Worm (Caenorhabditis elegans) whole organism, L2 larva: ENCODE data around the gene atat-2.

Experiments used
- C34F6.9 ChIP-seq: fragments of 150-350 bp; optimal IDR thresholded peaks from 2 replicates; lab custom pipeline; 2014; ENCODE audit warnings: missing biosample characterization, missing genetic modification characterization
- F13H6.1 ChIP-seq: sonication (generic microtip); optimal IDR thresholded peaks from 2 replicates; lab custom pipeline; 2016; ENCODE audit warnings: missing genetic modification characterization, missing compliant biosample characterization
- R02D3.7 ChIP-seq: fragments of 150-350 bp; optimal IDR thresholded peaks from 2 replicates; lab custom pipeline; 2014; ENCODE audit warnings: missing biosample characterization, missing genetic modification characterization
- Y55F3AM.14 ChIP-seq: fragments of 200-800 bp; sonication (Bioruptor generic); optimal IDR thresholded peaks from 2 replicates; lab custom pipeline; 2018; ENCODE audit warnings: mild to moderate bottlenecking, missing genetic modification characterization, missing compliant biosample characterization
- ZK546.5 ChIP-seq: sonication (generic microtip); optimal IDR thresholded peaks from 2 replicates; lab custom pipeline; 2017; ENCODE audit warnings: missing biosample characterization, missing genetic modification characterization
- alr-1 ChIP-seq: fragments of 150-350 bp; optimal IDR thresholded peaks from 2 replicates; lab custom pipeline; 2014; ENCODE audit warnings: missing biosample characterization, missing genetic modification characterization
- aly-2 ChIP-seq: fragments of 150-350 bp; optimal IDR thresholded peaks from 2 replicates; lab custom pipeline; 2014; ENCODE audit warnings: missing biosample characterization, missing genetic modification characterization
- ama-1 ChIP-seq: fragments of 150-350 bp; optimal IDR thresholded peaks from 2 replicates; lab custom pipeline; 2018; ENCODE audit warnings: inconsistent platforms
- blmp-1 ChIP-seq: sonication (generic microtip); optimal IDR thresholded peaks from 2 replicates; lab custom pipeline; 2017; ENCODE audit warnings: missing genetic modification characterization, mild to moderate bottlenecking, missing compliant biosample characterization, antibody characterized with exemption, moderate library complexity; ENCODE audit not compliant: insufficient read depth
- ceh-82 ChIP-seq: fragments of 150-350 bp; optimal IDR thresholded peaks from 2 replicates; lab custom pipeline; 2014; ENCODE audit warnings: missing biosample characterization, missing genetic modification characterization
- crh-2 ChIP-seq: sonication (generic microtip); optimal IDR thresholded peaks from 2 replicates; lab custom pipeline; 2017; ENCODE audit warnings: missing biosample characterization, missing genetic modification characterization
- dmd-4 ChIP-seq: sonication (generic microtip); optimal IDR thresholded peaks from 2 replicates; lab custom pipeline; 2017; ENCODE audit warnings: missing biosample characterization, missing genetic modification characterization
- egl-27 ChIP-seq: sonication (generic microtip); optimal IDR thresholded peaks from 3 replicates; lab custom pipeline; 2017; ENCODE audit warnings: missing biosample characterization, missing genetic modification reagents, missing genetic modification characterization
- elt-1 ChIP-seq: fragments of 150-350 bp; optimal IDR thresholded peaks from 2 replicates; lab custom pipeline; 2014; ENCODE audit warnings: missing biosample characterization, missing genetic modification characterization
- fos-1 ChIP-seq: fragments of 150-350 bp; optimal IDR thresholded peaks from 2 replicates; lab custom pipeline; 2014; ENCODE audit warnings: missing biosample characterization, missing genetic modification characterization
- gmeb-1 ChIP-seq: fragments of 150-350 bp; optimal IDR thresholded peaks from 2 replicates; lab custom pipeline; 2014; ENCODE audit warnings: missing biosample characterization, missing genetic modification characterization
- lin-11 ChIP-seq: fragments of 150-350 bp; sonication (generic microtip); optimal IDR thresholded peaks from 2 replicates; lab custom pipeline; 2014; ENCODE audit warnings: missing biosample characterization, missing genetic modification characterization, inconsistent platforms, mixed read lengths
- lin-13 ChIP-seq: fragments of 150-350 bp; optimal IDR thresholded peaks from 2 replicates; lab custom pipeline; 2014; ENCODE audit warnings: missing biosample characterization, missing genetic modification reagents, missing genetic modification characterization
- lin-39 ChIP-seq: fragments of 150-350 bp; optimal IDR thresholded peaks from 2 replicates; lab custom pipeline; 2014; ENCODE audit warnings: missing biosample characterization, missing genetic modification reagents, missing genetic modification characterization
- lsy-2 ChIP-seq, 2 experiments: fragments of 150-350 bp in 1 of 2; sonication (generic microtip) in 1 of 2; optimal IDR thresholded peaks; 2 replicates each; lab custom pipeline; 2014 to 2017; ENCODE audit warnings: missing biosample characterization in 2 of 2, missing genetic modification characterization in 2 of 2
- mab-5 ChIP-seq: fragments of 150-350 bp; optimal IDR thresholded peaks from 2 replicates; lab custom pipeline; 2014; ENCODE audit warnings: missing biosample characterization, missing genetic modification characterization
- mdl-1 ChIP-seq, 2 experiments: fragments of 150-350 bp in 1 of 2; sonication (generic microtip) in 1 of 2; optimal IDR thresholded peaks; 2 replicates each; lab custom pipeline; 2017; ENCODE audit warnings: missing biosample characterization in 2 of 2, missing genetic modification characterization in 2 of 2
- nhr-10 ChIP-seq: sonication (generic microtip); optimal IDR thresholded peaks from 2 replicates; lab custom pipeline; 2017; ENCODE audit warnings: missing biosample characterization, missing genetic modification characterization
- nhr-11 ChIP-seq: fragments of 150-350 bp; optimal IDR thresholded peaks from 2 replicates; lab custom pipeline; 2014; ENCODE audit warnings: missing biosample characterization, missing genetic modification characterization
- nhr-12 ChIP-seq: fragments of 150-350 bp; optimal IDR thresholded peaks from 2 replicates; lab custom pipeline; 2014; ENCODE audit warnings: missing biosample characterization, missing genetic modification characterization
- nhr-129 ChIP-seq: fragments of 150-350 bp; optimal IDR thresholded peaks from 2 replicates; lab custom pipeline; 2014; ENCODE audit warnings: missing biosample characterization, missing genetic modification characterization
- nhr-21 ChIP-seq: fragments of 150-350 bp; optimal IDR thresholded peaks from 2 replicates; lab custom pipeline; 2014; ENCODE audit warnings: missing biosample characterization, missing genetic modification characterization
- nhr-23 ChIP-seq: fragments of 150-350 bp; optimal IDR thresholded peaks from 2 replicates; lab custom pipeline; 2014; ENCODE audit warnings: missing biosample characterization, missing genetic modification reagents, missing genetic modification characterization
- nhr-237 ChIP-seq: fragments of 150-350 bp; optimal IDR thresholded peaks from 2 replicates; lab custom pipeline; 2014; ENCODE audit warnings: missing biosample characterization, missing genetic modification characterization
- nhr-25 ChIP-seq: fragments of 150-350 bp; sonication (generic microtip); optimal IDR thresholded peaks from 3 replicates; lab custom pipeline; 2014; ENCODE audit warnings: missing biosample characterization, missing genetic modification characterization
- nhr-6 ChIP-seq: fragments of 150-350 bp; optimal IDR thresholded peaks from 2 replicates; lab custom pipeline; 2014; ENCODE audit warnings: missing biosample characterization, missing genetic modification characterization
- nhr-77 ChIP-seq: fragments of 150-350 bp; optimal IDR thresholded peaks from 2 replicates; lab custom pipeline; 2014; ENCODE audit warnings: missing biosample characterization, missing genetic modification characterization
- peb-1 ChIP-seq: fragments of 150-350 bp; optimal IDR thresholded peaks from 2 replicates; lab custom pipeline; 2014; ENCODE audit warnings: missing biosample characterization, missing genetic modification characterization
- sem-4 ChIP-seq: fragments of 150-350 bp; optimal IDR thresholded peaks from 2 replicates; lab custom pipeline; 2014; ENCODE audit warnings: missing biosample characterization, missing genetic modification reagents, missing genetic modification characterization
- skn-1 ChIP-seq: sonication (generic microtip); optimal IDR thresholded peaks from 2 replicates; lab custom pipeline; 2017; ENCODE audit warnings: missing biosample characterization, missing genetic modification characterization
- sma-3 ChIP-seq: sonication (generic microtip); optimal IDR thresholded peaks from 2 replicates; lab custom pipeline; 2016; ENCODE audit warnings: missing genetic modification reagents, missing genetic modification characterization, missing compliant biosample characterization
- sma-9 ChIP-seq, 2 experiments: fragments of 150-350 bp in 1 of 2; sonication (generic microtip) in 1 of 2; optimal IDR thresholded peaks; 2 replicates each; lab custom pipeline; 2014 to 2016; ENCODE audit warnings: missing genetic modification characterization in 2 of 2, mild to moderate bottlenecking in 1 of 2, missing biosample characterization in 1 of 2, missing compliant biosample characterization in 1 of 2, missing genetic modification reagents in 1 of 2, moderate library complexity in 1 of 2
- snpc-4 ChIP-seq: fragments of 150-350 bp; optimal IDR thresholded peaks from 2 replicates; lab custom pipeline; 2014; ENCODE audit warnings: missing biosample characterization, missing genetic modification characterization
- unc-39 ChIP-seq: fragments of 150-350 bp; optimal IDR thresholded peaks from 2 replicates; lab custom pipeline; 2014; ENCODE audit warnings: missing biosample characterization, missing genetic modification characterization
- unc-55 ChIP-seq: fragments of 150-350 bp; sonication (generic microtip); optimal IDR thresholded peaks from 3 replicates; lab custom pipeline; 2014; ENCODE audit warnings: missing biosample characterization, missing genetic modification reagents, missing genetic modification characterization
- unc-62 ChIP-seq: fragments of 150-350 bp; optimal IDR thresholded peaks from 2 replicates; lab custom pipeline; 2014; ENCODE audit warnings: missing biosample characterization, missing genetic modification reagents, missing genetic modification characterization
- zag-1 ChIP-seq: fragments of 150-350 bp; optimal IDR thresholded peaks from 2 replicates; lab custom pipeline; 2014; ENCODE audit warnings: missing biosample characterization, missing genetic modification characterization
- ztf-1 ChIP-seq: fragments of 200-800 bp; sonication (Bioruptor generic); conservative IDR thresholded peaks from 2 replicates; pipeline ENCODE4 v1.3.6; 2022; ENCODE audit warnings: missing genetic modification characterization, missing compliant biosample characterization
- ztf-11 ChIP-seq: sonication (generic microtip); optimal IDR thresholded peaks from 2 replicates; lab custom pipeline; 2017; ENCODE audit warnings: missing biosample characterization, missing genetic modification characterization
- ztf-4 ChIP-seq: fragments of 150-350 bp; optimal IDR thresholded peaks from 2 replicates; lab custom pipeline; 2014; ENCODE audit warnings: missing biosample characterization, missing genetic modification characterization

The atat-2 gene

ce11 chrX:5848703-5849102 is at the start of gene atat-2:
atat-2 (plus strand) TSS chrX:5849100.
- TF ChIP-seq nhr-129 (tag; lab: Kevin White, UChicago) (peak; percentile 22), unc-39 (no peak), sma-9 (GFP tag; optimal IDR thresholded peaks at IDR 0.05; lab: Kevin White, UChicago) (peak; percentile 18), sma-9 (tag; optimal IDR thresholded peaks at IDR 0.05; lab: Kevin White, UChicago) (no peak), blmp-1 (tag; lab: Kevin White, UChicago) (peak; percentile 29)

DNA sequence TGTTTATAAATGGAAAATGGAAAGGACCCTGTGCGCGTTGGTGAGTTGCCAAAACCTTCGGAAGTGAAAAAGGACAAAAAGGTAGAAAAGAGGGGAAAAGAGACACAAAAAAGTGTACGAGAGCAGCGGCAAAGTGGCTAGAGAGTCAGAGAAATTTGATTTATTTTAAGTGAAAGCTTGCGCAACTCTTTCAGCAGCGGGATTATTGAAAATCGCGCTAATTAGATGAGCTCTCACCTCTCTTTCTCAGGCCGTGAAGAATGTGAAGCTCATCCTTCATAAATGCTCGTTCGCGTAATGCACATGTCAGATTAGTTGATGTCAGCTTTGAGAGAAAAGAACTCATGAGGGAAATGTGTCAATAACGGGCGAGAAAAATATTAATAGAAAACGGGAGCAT is 49.7 kb upstream of the atat-2 start:
- TF ChIP-seq mab-5 (no peak), peb-1 (tag; lab: Kevin White, UChicago) (no peak), aly-2 (tag; lab: Kevin White, UChicago) (no peak), nhr-129 (tag; lab: Kevin White, UChicago) (no peak), ZK546.5 (tag; lab: Kevin White, UChicago) (no peak), unc-55 (GFP tag; lab: Kevin White, UChicago) (no peak), sma-9 (GFP tag; optimal IDR thresholded peaks at IDR 0.05; lab: Kevin White, UChicago) (peak; percentile 22), sma-9 (tag; optimal IDR thresholded peaks at IDR 0.05; lab: Kevin White, UChicago) (no peak), C34F6.9 (tag; lab: Kevin White, UChicago) (peak; percentile 3), nhr-25 (tag; lab: Kevin White, UChicago) (no peak), mdl-1 (tag; optimal IDR thresholded peaks at IDR 0.05; lab: Kevin White, UChicago) (no peak), nhr-237 (tag; lab: Kevin White, UChicago) (no peak), sem-4 (tag; lab: Kevin White, UChicago) (no peak), gmeb-1 (no peak), dmd-4 (tag; lab: Kevin White, UChicago) (no peak), nhr-11 (no peak), ama-1 (lab: Kevin White, UChicago) (no peak), unc-62 (no peak), zag-1 (tag; lab: Kevin White, UChicago) (no peak), unc-39 (no peak), lin-11 (no peak), alr-1 (tag; lab: Kevin White, UChicago) (no peak), F13H6.1 (tag; lab: Kevin White, UChicago) (peak; percentile 41)
- TF ChIP-seq, all 48 proteins: peak for 3

DNA sequence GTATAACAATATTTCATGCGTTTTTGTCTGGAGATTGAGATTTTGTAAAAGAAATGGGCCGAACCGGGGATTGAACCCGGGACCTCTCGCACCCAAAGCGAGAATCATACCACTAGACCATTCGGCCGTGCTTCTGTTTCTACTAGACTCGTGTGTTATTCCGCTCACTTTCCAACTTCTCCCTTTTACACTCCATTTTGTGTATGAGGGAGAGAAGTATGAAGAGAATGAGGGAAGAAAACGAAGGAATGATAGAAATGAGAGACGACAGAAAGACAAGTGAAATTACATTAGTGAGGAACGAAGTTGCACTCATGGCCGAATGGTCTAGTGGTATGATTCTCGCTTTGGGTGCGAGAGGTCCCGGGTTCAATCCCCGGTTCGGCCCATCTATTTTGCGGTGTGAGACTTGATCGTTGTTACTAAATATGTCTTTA is 47.7 kb upstream of the atat-2 start:
- TF ChIP-seq nhr-23 (tag; lab: Kevin White, UChicago), result no peak
- TF ChIP-seq ztf-11 (tag; lab: Kevin White, UChicago), result peak; percentile 60
- peak; percentile 90 for TF ChIP-seq ztf-4 (tag; lab: Kevin White, UChicago)
- peak; percentile 47 for TF ChIP-seq skn-1 (tag; lab: Kevin White, UChicago)
- TF ChIP-seq unc-39, result no peak
- peak; percentile 61 for TF ChIP-seq nhr-10
- peak; percentile 75 for TF ChIP-seq nhr-6
- peak; percentile 92 for TF ChIP-seq egl-27 (tag; lab: Kevin White, UChicago)
- TF ChIP-seq unc-62, result peak; percentile 6
- TF ChIP-seq peb-1 (tag; lab: Kevin White, UChicago), result no peak
- TF ChIP-seq R02D3.7 (tag; lab: Kevin White, UChicago), result no peak
- TF ChIP-seq Y55F3AM.14 (GFP tag; lab: Kevin White, UChicago), result peak; percentile 83
- TF ChIP-seq blmp-1 (tag; lab: Kevin White, UChicago), result peak; percentile 33
- peak; percentile 54 for TF ChIP-seq nhr-12 (tag; lab: Kevin White, UChicago)
- TF ChIP-seq nhr-129 (tag; lab: Kevin White, UChicago), result peak; percentile 95
- TF ChIP-seq crh-2 (tag; lab: Kevin White, UChicago), result peak; percentile 92
- TF ChIP-seq nhr-77, result no peak
- TF ChIP-seq sma-9 (GFP tag; optimal IDR thresholded peaks at IDR 0.05; lab: Kevin White, UChicago), result peak; percentile 89
- no peak for TF ChIP-seq sma-9 (tag; optimal IDR thresholded peaks at IDR 0.05; lab: Kevin White, UChicago)
- TF ChIP-seq lin-11, result peak; percentile 22
- peak; percentile 87 for TF ChIP-seq C34F6.9 (tag; lab: Kevin White, UChicago)
- peak; percentile 45 for TF ChIP-seq lin-39 (tag; lab: Kevin White, UChicago)
- TF ChIP-seq ceh-82 (tag; lab: Kevin White, UChicago), result peak; percentile 72
- no peak for TF ChIP-seq ztf-1 (GFP tag; lab: Robert Waterston, UW)
- TF ChIP-seq sma-3 (GFP tag; lab: Kevin White, UChicago), result peak; percentile 81
- peak; percentile 5 for TF ChIP-seq ama-1 (lab: Kevin White, UChicago)
- TF ChIP-seq nhr-237 (tag; lab: Kevin White, UChicago), result peak; percentile 23
- peak; percentile 87 for TF ChIP-seq nhr-25 (tag; lab: Kevin White, UChicago)
- TF ChIP-seq alr-1 (tag; lab: Kevin White, UChicago), result no peak
- TF ChIP-seq unc-55 (GFP tag; lab: Kevin White, UChicago), result peak; percentile 82
- TF ChIP-seq fos-1, result peak; percentile 66
- TF ChIP-seq aly-2 (tag; lab: Kevin White, UChicago), result no peak
- no peak for TF ChIP-seq ZK546.5 (tag; lab: Kevin White, UChicago)
- peak; percentile 49 for TF ChIP-seq nhr-11
- TF ChIP-seq dmd-4 (tag; lab: Kevin White, UChicago), result no peak
- TF ChIP-seq nhr-21 (tag; lab: Kevin White, UChicago), result peak; percentile 91
- no peak for TF ChIP-seq snpc-4 (tag; lab: Kevin White, UChicago)
- peak; percentile 15 to 75 for TF ChIP-seq mdl-1 (tag; optimal IDR thresholded peaks at IDR 0.05; lab: Kevin White, UChicago)
- peak; percentile 86 for TF ChIP-seq zag-1 (tag; lab: Kevin White, UChicago)
- TF ChIP-seq sem-4 (tag; lab: Kevin White, UChicago), result peak; percentile 88
- TF ChIP-seq lin-13 (GFP tag; lab: Kevin White, UChicago), result peak; percentile 86
- peak; percentile 75 to 87 for TF ChIP-seq lsy-2 (tag; optimal IDR thresholded peaks at IDR 0.05; lab: Kevin White, UChicago)
- TF ChIP-seq mab-5, result peak; percentile 61
- no peak for TF ChIP-seq elt-1 (tag; lab: Kevin White, UChicago)
